Worm (Caenorhabditis elegans): ENCODE data around the gene nsph-1.1.

nsph-1.1 gene

ce11 chrII:8741277-8741676 lies 25.3 kb upstream of the nsph-1.1 start:
- TF ChIP-seq dao-5 (tag; optimal IDR thresholded peaks at IDR 0.05) (no peak), him-1 (tag; optimal IDR thresholded peaks at IDR 0.05) (no peak), W03F9.2 (tag; optimal IDR thresholded peaks at IDR 0.05) (no peak)

ce11 chrII:8742006-8742847 lies 24.3 kb upstream of the nsph-1.1 start:
- TF ChIP-seq him-1 (tag; optimal IDR thresholded peaks at IDR 0.05) = no peak
- TF ChIP-seq W03F9.2 (tag; optimal IDR thresholded peaks at IDR 0.05) = no peak
- no peak for TF ChIP-seq dao-5 (tag; optimal IDR thresholded peaks at IDR 0.05)

- no peak for TF ChIP-seq W03F9.2 (tag; optimal IDR thresholded peaks at IDR 0.05)
- TF ChIP-seq him-1 (tag; optimal IDR thresholded peaks at IDR 0.05) = no peak
- TF ChIP-seq dao-5 (tag; optimal IDR thresholded peaks at IDR 0.05) = no peak
Observed at ce11 chrII:8742972-8743371, 23.6 kb upstream of the nsph-1.1 start.

ce11 chrII:8743379-8744173 lies 23.0 kb upstream of the nsph-1.1 start, which contains the start of gene mak-1:
mak-1 (plus strand) TSS chrII:8744071.
- TF ChIP-seq W03F9.2 (tag; optimal IDR thresholded peaks at IDR 0.05) = no peak
- no peak for TF ChIP-seq dao-5 (tag; optimal IDR thresholded peaks at IDR 0.05)
- TF ChIP-seq him-1 (tag; optimal IDR thresholded peaks at IDR 0.05) = no peak

ce11 chrII:8744555-8745448 lies 21.8 kb upstream of the nsph-1.1 start:
- TF ChIP-seq him-1 (tag; optimal IDR thresholded peaks at IDR 0.05) (no peak), W03F9.2 (tag; optimal IDR thresholded peaks at IDR 0.05) (no peak), dao-5 (tag; optimal IDR thresholded peaks at IDR 0.05) (no peak)

- no peak for TF ChIP-seq W03F9.2 (tag; optimal IDR thresholded peaks at IDR 0.05)
Observed at ce11 chrII:8745449-8746297, 20.9 kb upstream of the nsph-1.1 start.

- TF ChIP-seq him-1 (tag; optimal IDR thresholded peaks at IDR 0.05) (no peak), W03F9.2 (tag; optimal IDR thresholded peaks at IDR 0.05) (no peak), dao-5 (tag; optimal IDR thresholded peaks at IDR 0.05) (no peak)
Observed at ce11 chrII:8746298-8746775, 20.2 kb upstream of the nsph-1.1 start.

- TF ChIP-seq W03F9.2 (tag; optimal IDR thresholded peaks at IDR 0.05) = no peak
- no peak for TF ChIP-seq dao-5 (tag; optimal IDR thresholded peaks at IDR 0.05)
- TF ChIP-seq him-1 (tag; optimal IDR thresholded peaks at IDR 0.05) = peak; percentile 2
Observed at ce11 chrII:8747246-8747938, 19.2 kb upstream of the nsph-1.1 start.

- TF ChIP-seq dao-5 (tag; optimal IDR thresholded peaks at IDR 0.05) (no peak), W03F9.2 (tag; optimal IDR thresholded peaks at IDR 0.05) (no peak), him-1 (tag; optimal IDR thresholded peaks at IDR 0.05) (no peak)
Observed at ce11 chrII:8747939-8748352, 18.6 kb upstream of the nsph-1.1 start.

- TF ChIP-seq W03F9.2 (tag; optimal IDR thresholded peaks at IDR 0.05) = no peak
- TF ChIP-seq dao-5 (tag; optimal IDR thresholded peaks at IDR 0.05) = no peak
- no peak for TF ChIP-seq him-1 (tag; optimal IDR thresholded peaks at IDR 0.05)
Observed at ce11 chrII:8748638-8749037, 17.9 kb upstream of the nsph-1.1 start.

ce11 chrII:8749084-8749483 lies 17.5 kb upstream of the nsph-1.1 start:
- TF ChIP-seq dao-5 (tag; optimal IDR thresholded peaks at IDR 0.05) = no peak
- TF ChIP-seq W03F9.2 (tag; optimal IDR thresholded peaks at IDR 0.05) = no peak
- TF ChIP-seq him-1 (tag; optimal IDR thresholded peaks at IDR 0.05) = no peak

- TF ChIP-seq dao-5 (tag; optimal IDR thresholded peaks at IDR 0.05) (no peak), him-1 (tag; optimal IDR thresholded peaks at IDR 0.05) (no peak), W03F9.2 (tag; optimal IDR thresholded peaks at IDR 0.05) (no peak)
Observed at ce11 chrII:8750056-8750455, 16.5 kb upstream of the nsph-1.1 start.

Measured in whole organism, L4/young adult.